Fruit fly (Drosophila melanogaster) Kc167 (cell line): ENCODE measurements around the gene cort.

Source experiments
- Myc ChIP-seq: fragments of >200 bp; optimal IDR thresholded peaks from 2 replicates; lab custom pipeline; 2017; ENCODE audit warnings: missing external identifiers
- insv ChIP-seq: fragments of >200 bp; optimal IDR thresholded peaks from 3 replicates; lab custom pipeline; 2018; ENCODE audit warnings: missing external identifiers
- psq ChIP-seq: fragments of >200 bp; optimal IDR thresholded peaks from 2 replicates; lab custom pipeline; 2017; ENCODE audit warnings: missing external identifiers
- ttk ChIP-seq: sonication (Bioruptor generic); optimal IDR thresholded peaks from 2 replicates; lab custom pipeline; 2017; ENCODE audit warnings: missing external identifiers

dm6 chr2L:6643218-6643756 lies 33.1 kb downstream of the cort start:
- TF ChIP-seq psq (lab: Kevin White, UChicago) = no peak
- TF ChIP-seq Myc (lab: Kevin White, UChicago) = no peak
- no peak for TF ChIP-seq insv (lab: Kevin White, UChicago)
- TF ChIP-seq ttk (lab: Kevin White, UChicago) = no peak
